Fruit fly (Drosophila melanogaster) S2 (cell line): Measurements from ENCODE around the gene Papst2.

Experiments used
- CG8478 ChIP-seq: fragments of >200 bp; optimal IDR thresholded peaks from 2 replicates; lab custom pipeline; 2018
- CTCF ChIP-seq, 2 experiments: fragments of >200 bp; optimal IDR thresholded peaks; 2 replicates each; lab custom pipeline; 2018

DNA sequence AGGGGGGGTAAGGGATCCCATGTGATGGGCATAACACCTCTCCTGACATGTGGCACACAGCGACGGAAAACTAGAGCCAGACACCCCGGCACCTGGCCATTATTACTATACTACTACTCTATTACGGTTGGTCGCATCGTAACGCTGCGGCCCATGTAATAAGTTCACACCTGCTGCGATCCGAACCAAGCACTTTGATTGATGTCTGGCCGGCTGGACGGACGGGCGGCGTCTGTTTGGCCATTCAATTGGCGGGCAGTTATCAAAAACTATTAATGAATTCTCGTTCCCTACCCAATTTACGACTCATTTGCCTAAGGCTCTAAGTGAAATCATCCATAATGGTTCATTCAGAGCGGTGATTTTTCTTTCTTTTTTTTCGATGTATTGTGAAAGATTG lies 35.1 kb upstream of the Papst2 start:
- no peak for TF ChIP-seq CG8478
- TF ChIP-seq CTCF (optimal IDR thresholded peaks at IDR 0.05; lab: Kevin White, UChicago), result no peak
